Worm (Caenorhabditis elegans): ENCODE data around the gene emb-5.

DNA sequence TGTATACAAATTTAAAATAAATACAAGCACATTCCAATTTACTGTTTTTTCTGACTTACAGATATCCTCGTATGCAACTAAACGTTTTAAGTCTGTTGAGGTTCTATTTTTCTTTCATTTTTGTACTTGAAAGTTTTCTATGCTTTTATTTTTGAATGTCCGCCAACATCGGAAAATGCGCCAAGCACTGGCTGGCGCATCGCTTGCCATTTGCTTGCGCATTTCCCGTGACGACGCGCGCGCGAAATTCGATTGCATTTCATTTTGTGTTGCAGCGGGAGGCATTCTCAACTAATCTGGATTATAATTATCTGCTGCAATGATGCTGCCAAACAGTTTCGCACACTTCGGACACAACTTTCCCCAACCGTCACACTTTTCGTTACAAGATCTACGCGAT lies 36.5 kb upstream of the emb-5 start, which contains the start of gene fbxl-2:
- TF ChIP-seq nhr-237 (tag; optimal IDR thresholded peaks at IDR 0.05) (peak; percentile 94), ztf-11 (tag; optimal IDR thresholded peaks at IDR 0.05) (peak; percentile 73), mep-1 (tag; optimal IDR thresholded peaks at IDR 0.05) (peak; percentile 95), ham-2 (GFP tag; optimal IDR thresholded peaks at IDR 0.05) (peak; percentile 58)
